Fruit fly (Drosophila melanogaster): ENCODE measurements around the gene CG1368.

CG1368 gene

DNA sequence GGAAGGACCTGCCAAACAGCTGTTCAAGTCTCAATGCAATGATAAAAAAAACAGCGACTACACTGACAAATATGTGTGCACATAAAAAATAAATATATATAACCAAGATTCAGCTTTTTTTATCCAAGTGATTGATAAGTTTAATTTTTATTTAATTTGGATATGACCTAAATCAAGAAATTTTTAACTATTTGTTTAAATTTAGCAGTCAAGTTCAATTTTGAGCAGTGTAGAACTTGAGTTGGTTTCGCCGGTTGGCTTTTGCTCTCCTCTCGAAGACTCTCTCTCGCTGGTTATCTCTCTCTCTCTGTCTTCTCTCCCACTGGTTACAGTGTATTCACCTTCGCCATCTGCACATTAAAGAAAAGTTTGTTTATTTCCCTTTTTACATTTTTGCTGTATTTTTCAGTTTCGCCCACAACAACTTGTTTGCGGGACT is 43.5 kb downstream of the CG1368 start (continued):
- peak; percentile 80 for TF ChIP-seq CG15011 (GFP tag; optimal IDR thresholded peaks at IDR 0.05)
- TF ChIP-seq sug (tag; optimal IDR thresholded peaks at IDR 0.05) = peak; percentile 55
- no peak for TF ChIP-seq Sin3A (optimal IDR thresholded peaks at IDR 0.05)
- peak; percentile 52 for TF ChIP-seq Dip3 (GFP tag; optimal IDR thresholded peaks at IDR 0.05)
- TF ChIP-seq dpn (GFP tag; optimal IDR thresholded peaks at IDR 0.05) = peak; percentile 83 to 86
- peak; percentile 71 for TF ChIP-seq Fer2 (tag; optimal IDR thresholded peaks at IDR 0.05)
- peak; percentile 78 for TF ChIP-seq Mrtf (GFP tag; IDR thresholded peaks at IDR 0.05)

DNA sequence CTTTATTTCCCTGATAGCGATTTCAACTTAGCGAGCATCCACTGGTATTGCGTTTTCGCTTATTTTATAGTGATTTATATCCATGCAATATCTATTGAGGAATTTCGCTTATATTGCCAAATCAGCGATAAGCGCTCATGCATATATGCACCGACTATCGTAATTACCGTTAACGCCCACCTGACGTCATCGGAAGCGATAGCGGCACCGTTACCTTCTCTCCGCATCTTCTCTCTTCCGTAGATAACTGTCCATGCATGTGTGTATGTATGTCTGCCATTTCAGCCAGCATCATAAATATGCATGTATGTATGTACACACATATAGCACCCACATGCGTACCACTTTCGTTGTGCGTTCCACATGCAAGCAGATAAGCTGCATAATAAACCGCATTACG is 46.6 kb downstream of the CG1368 start:
- TF ChIP-seq CG3726 (GFP tag; IDR thresholded peaks at IDR 0.05) (no peak), Ada2b (GFP tag; IDR thresholded peaks at IDR 0.05) (no peak), CG15479 (GFP tag; optimal IDR thresholded peaks at IDR 0.05) (peak; percentile 88), pros (GFP tag; optimal IDR thresholded peaks at IDR 0.05) (peak; percentile 39), Ets97D (GFP tag; optimal IDR thresholded peaks at IDR 0.05) (no peak), CG3838 (GFP tag; optimal IDR thresholded peaks at IDR 0.05) (no peak), cg (GFP tag; optimal IDR thresholded peaks at IDR 0.05) (peak; percentile 12), Taf1 (GFP tag; IDR thresholded peaks at IDR 0.05) (no peak), Camta (GFP tag; optimal IDR thresholded peaks at IDR 0.05) (no peak), CG16779 (GFP tag; IDR thresholded peaks at IDR 0.05) (no peak), Awh (GFP tag; IDR thresholded peaks at IDR 0.05) (no peak), CG31441 (GFP tag; IDR thresholded peaks at IDR 0.05) (no peak), sug (tag; optimal IDR thresholded peaks at IDR 0.05) (no peak), CG1529 (GFP tag; optimal IDR thresholded peaks at IDR 0.05) (no peak), gcm (GFP tag; optimal IDR thresholded peaks at IDR 0.05) (peak; percentile 25)

DNA sequence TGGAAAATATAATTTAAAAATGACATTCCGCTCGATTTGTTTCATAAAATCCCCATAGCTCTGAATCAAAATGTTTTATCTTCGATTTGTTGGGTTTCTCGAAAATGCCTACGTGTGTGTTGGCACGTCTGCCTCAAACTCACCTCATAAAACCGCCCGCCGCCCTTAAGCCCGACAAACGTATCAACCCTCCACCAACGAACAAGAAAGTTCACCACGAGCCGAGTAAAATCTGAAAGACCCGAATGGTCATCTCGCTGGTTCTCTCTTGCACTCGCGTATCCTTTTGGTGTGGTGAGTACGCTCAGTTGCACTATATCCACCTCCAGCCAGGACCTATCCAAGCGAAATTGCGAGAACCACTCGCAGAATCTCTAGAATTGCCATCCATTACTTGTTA is 47.4 kb downstream of the CG1368 start:
- TF ChIP-seq Deaf1 (tag; optimal IDR thresholded peaks at IDR 0.05) (peak; percentile 91), crol (GFP tag; IDR thresholded peaks at IDR 0.05) (peak; percentile 94), chinmo (GFP tag; IDR thresholded peaks at IDR 0.05; ENCODE audit: partially characterized antibody) (0 out of 4 replicates have a peak, but pooled peaks have one; percentile 37), HLH3B (GFP tag; IDR thresholded peaks at IDR 0.05) (no peak), nom (GFP tag; optimal IDR thresholded peaks at IDR 0.05) (peak; percentile 38), ci (GFP tag; IDR thresholded peaks at IDR 0.05) (0 out of 3 replicates have a peak, but pooled peaks have one; percentile 25), nerfin-1 (tag; optimal IDR thresholded peaks at IDR 0.05) (peak; percentile 77), Bgb (GFP tag; IDR thresholded peaks at IDR 0.05; ENCODE audit: partially characterized antibody) (no peak)

All from whole organism, embryonic.